Worm (Caenorhabditis elegans): ENCODE results near the gene F59E12.3.

Gene F59E12.3

DNA sequence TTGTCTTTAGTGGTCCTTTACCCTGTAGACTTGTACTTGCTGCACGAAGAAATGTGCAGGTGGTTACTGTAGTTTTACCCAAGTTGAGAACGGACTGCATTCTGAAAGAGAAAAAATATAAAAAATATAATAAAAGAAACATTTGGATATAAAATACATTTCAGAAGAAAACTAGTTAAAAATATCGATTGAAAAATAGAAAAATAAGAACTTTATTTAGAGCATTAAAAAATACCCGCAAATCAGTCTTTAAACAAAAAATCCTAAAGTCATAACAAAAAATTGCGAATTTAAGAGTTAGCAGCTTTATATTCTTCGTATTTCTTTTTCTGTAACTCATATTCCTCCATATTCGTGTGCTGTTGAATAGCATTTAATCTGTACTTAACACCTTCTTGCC is 30.7 kb downstream of the F59E12.3 start, which contains the start of gene C25H3.7:
Gene C25H3.7, minus strand, starts transcription at position 101 of the 400 bp plus-strand sequence.
- TF ChIP-seq snu-23 (GFP tag; optimal IDR thresholded peaks at IDR 0.05) = no peak
- TF ChIP-seq fkh-4 (tag; optimal IDR thresholded peaks at IDR 0.05; ENCODE audit: borderline replicate concordance) = no peak
- no peak for TF ChIP-seq egl-13 (tag; optimal IDR thresholded peaks at IDR 0.05)
- no peak for TF ChIP-seq lin-35 (GFP tag; optimal IDR thresholded peaks at IDR 0.05)
- no peak for TF ChIP-seq ets-5 (GFP tag; IDR thresholded peaks at IDR 0.05)
- no peak for TF ChIP-seq nhr-90 (tag; optimal IDR thresholded peaks at IDR 0.05; ENCODE audit: poor library complexity)
- no peak for TF ChIP-seq ceh-63 (GFP tag; optimal IDR thresholded peaks at IDR 0.05)
- TF ChIP-seq blmp-1 (tag; optimal IDR thresholded peaks at IDR 0.05) = no peak
- no peak for TF ChIP-seq rnt-1 (tag; optimal IDR thresholded peaks at IDR 0.05)
- no peak for TF ChIP-seq nhr-12 (tag; optimal IDR thresholded peaks at IDR 0.05)
- TF ChIP-seq C34B4.2 (tag; optimal IDR thresholded peaks at IDR 0.05) = no peak
- TF ChIP-seq lin-15B (tag; optimal IDR thresholded peaks at IDR 0.05) = no peak
- no peak for TF ChIP-seq nhr-71 (tag; optimal IDR thresholded peaks at IDR 0.05)
- no peak for TF ChIP-seq vab-15 (tag; optimal IDR thresholded peaks at IDR 0.05)
- TF ChIP-seq hpl-2 (GFP tag; optimal IDR thresholded peaks at IDR 0.05) = no peak

DNA sequence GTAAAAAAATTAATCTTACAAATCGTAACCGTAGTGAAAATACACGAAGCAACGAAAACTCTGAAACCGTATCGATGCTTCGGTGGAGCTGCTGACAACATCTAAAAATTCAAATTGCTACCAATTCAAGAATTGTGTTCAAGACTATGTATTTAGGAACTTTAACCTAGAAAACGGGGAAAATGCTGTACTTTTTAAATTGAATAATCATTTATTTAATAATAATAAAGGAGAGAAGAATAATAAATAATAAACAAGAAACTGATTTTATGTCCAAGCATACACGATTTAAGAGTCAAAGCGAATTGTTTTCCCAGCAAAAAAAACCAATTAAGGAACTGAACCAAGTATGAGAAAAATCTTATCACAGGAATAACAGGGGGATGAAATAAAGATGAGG is 31.4 kb downstream of the F59E12.3 start, which contains the start of gene C25H3.17:
Gene C25H3.17, minus strand, starts transcription at position 101 of the 400 bp plus-strand sequence.
- TF ChIP-seq ceh-82 (tag; optimal IDR thresholded peaks at IDR 0.05) = no peak
- no peak for TF ChIP-seq dpl-1 (GFP tag; optimal IDR thresholded peaks at IDR 0.05)
- TF ChIP-seq F16B12.6 (tag; optimal IDR thresholded peaks at IDR 0.05) = no peak
- TF ChIP-seq hlh-17 (GFP tag; optimal IDR thresholded peaks at IDR 0.05; ENCODE audit: borderline replicate concordance) = no peak
- TF ChIP-seq lin-13 (GFP tag; optimal IDR thresholded peaks at IDR 0.05) = no peak
- no peak for TF ChIP-seq snpc-4 (tag; optimal IDR thresholded peaks at IDR 0.05)
- no peak for TF ChIP-seq unc-98 (GFP tag; IDR thresholded peaks at IDR 0.05)
- no peak for TF ChIP-seq zip-4 (GFP tag; optimal IDR thresholded peaks at IDR 0.05)
- TF ChIP-seq ces-1 (GFP tag; optimal IDR thresholded peaks at IDR 0.05) = no peak
- no peak for TF ChIP-seq hlh-4 (tag; optimal IDR thresholded peaks at IDR 0.05)
- TF ChIP-seq egl-13 (tag; optimal IDR thresholded peaks at IDR 0.05) = no peak
- TF ChIP-seq nhr-47 (tag; optimal IDR thresholded peaks at IDR 0.05) = no peak
- no peak for TF ChIP-seq pqm-1 (tag; optimal IDR thresholded peaks at IDR 0.05)
- no peak for TF ChIP-seq mep-1 (tag; optimal IDR thresholded peaks at IDR 0.05)
- no peak for TF ChIP-seq unc-30 (tag; optimal IDR thresholded peaks at IDR 0.05)
- no peak for TF ChIP-seq Y116A8C.19 (tag; optimal IDR thresholded peaks at IDR 0.05; ENCODE audit: borderline replicate concordance)
- TF ChIP-seq swsn-7 (tag; optimal IDR thresholded peaks at IDR 0.05) = no peak
- no peak for TF ChIP-seq lin-39 (tag; optimal IDR thresholded peaks at IDR 0.05)
- no peak for TF ChIP-seq fkh-4 (tag; optimal IDR thresholded peaks at IDR 0.05; ENCODE audit: borderline replicate concordance)
- no peak for TF ChIP-seq tbx-2 (tag; optimal IDR thresholded peaks at IDR 0.05)

DNA sequence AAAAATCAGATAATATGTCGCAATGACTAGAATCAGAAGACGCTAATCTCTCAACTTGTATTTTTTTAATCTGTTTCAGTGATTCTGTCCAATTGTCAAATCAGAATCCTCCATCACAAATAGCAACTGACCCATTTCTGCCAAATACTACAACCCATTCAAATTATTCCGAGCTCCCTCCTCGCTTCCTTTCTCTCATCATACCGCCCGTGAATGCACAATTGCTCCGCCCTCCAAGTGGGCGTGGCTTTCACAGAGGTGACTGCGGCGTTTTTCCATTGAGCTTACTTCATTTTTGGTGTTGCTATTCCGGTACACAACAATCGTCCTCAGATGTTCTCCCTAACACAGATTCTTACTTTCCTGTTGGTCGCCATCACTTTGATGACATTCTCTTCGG is 42.5 kb downstream of the F59E12.3 start, which contains the start of gene flp-27:
Gene flp-27, plus strand, starts transcription at position 301 of the 400 bp plus-strand sequence.
- no peak for TF ChIP-seq aly-2 (tag; optimal IDR thresholded peaks at IDR 0.05)
- no peak for TF ChIP-seq pqm-1 (tag; optimal IDR thresholded peaks at IDR 0.05)
- TF ChIP-seq isw-1 (GFP tag; IDR thresholded peaks at IDR 0.05) = no peak
- no peak for TF ChIP-seq unc-30 (tag; optimal IDR thresholded peaks at IDR 0.05)
- TF ChIP-seq lin-14 (GFP tag; optimal IDR thresholded peaks at IDR 0.05) = no peak
- no peak for TF ChIP-seq dpl-1 (GFP tag; optimal IDR thresholded peaks at IDR 0.05)
- TF ChIP-seq lin-39 (tag; optimal IDR thresholded peaks at IDR 0.05) = no peak
- TF ChIP-seq lsy-2 (tag; optimal IDR thresholded peaks at IDR 0.05) = no peak
- TF ChIP-seq C04F5.9 (tag; optimal IDR thresholded peaks at IDR 0.05) = no peak
- no peak for TF ChIP-seq Y116A8C.19 (tag; optimal IDR thresholded peaks at IDR 0.05; ENCODE audit: borderline replicate concordance)
- TF ChIP-seq ets-5 (GFP tag; IDR thresholded peaks at IDR 0.05) = no peak
- TF ChIP-seq nhr-90 (tag; optimal IDR thresholded peaks at IDR 0.05; ENCODE audit: poor library complexity) = no peak

Measured in whole organism, L1 larva.